Fruit fly (Drosophila melanogaster) Kc167 (cell line): ENCODE measurements around the gene CHKov1.

ENCODE experiments used
- Myc ChIP-seq: fragments of >200 bp; optimal IDR thresholded peaks from 2 replicates; lab custom pipeline; 2017; ENCODE audit warnings: missing external identifiers
- Sin3A ChIP-seq: fragments of >200 bp; optimal IDR thresholded peaks from 2 replicates; lab custom pipeline; 2018; ENCODE audit warnings: missing external identifiers
- h ChIP-seq: fragments of >200 bp; optimal IDR thresholded peaks from 3 replicates; lab custom pipeline; 2018; ENCODE audit warnings: missing external identifiers
- insv ChIP-seq: fragments of >200 bp; optimal IDR thresholded peaks from 3 replicates; lab custom pipeline; 2018; ENCODE audit warnings: missing external identifiers
- psq ChIP-seq: fragments of >200 bp; optimal IDR thresholded peaks from 2 replicates; lab custom pipeline; 2017; ENCODE audit warnings: missing external identifiers
- ttk ChIP-seq: sonication (Bioruptor generic); optimal IDR thresholded peaks from 2 replicates; lab custom pipeline; 2017; ENCODE audit warnings: missing external identifiers

The CHKov1 gene

DNA sequence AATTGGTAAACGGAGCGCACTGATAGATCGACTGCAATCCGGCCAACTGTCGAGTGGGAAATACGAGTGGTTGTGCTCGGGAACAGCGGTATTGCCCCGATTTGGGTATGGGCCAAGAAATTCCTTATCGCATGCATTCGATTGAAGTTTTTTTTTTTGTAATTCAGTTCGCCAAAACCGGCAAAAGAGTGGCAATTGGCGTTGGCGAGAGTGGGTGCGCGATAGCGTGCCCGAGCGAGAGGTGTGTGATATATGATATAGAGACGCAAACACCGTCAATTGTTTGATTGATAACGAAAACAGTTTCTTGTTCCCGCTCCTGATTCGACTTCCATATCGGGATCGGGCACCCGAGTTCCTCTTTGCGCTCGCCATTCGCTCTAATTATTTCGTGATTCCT is 15.3 kb downstream of the CHKov1 start, which contains the start of gene CG31087:
Gene CG31087 (minus strand): TSS at position 63 of the 400 bp plus-strand sequence.
- no peak for TF ChIP-seq Sin3A (lab: Kevin White, UChicago)
- TF ChIP-seq psq (lab: Kevin White, UChicago): no peak

DNA sequence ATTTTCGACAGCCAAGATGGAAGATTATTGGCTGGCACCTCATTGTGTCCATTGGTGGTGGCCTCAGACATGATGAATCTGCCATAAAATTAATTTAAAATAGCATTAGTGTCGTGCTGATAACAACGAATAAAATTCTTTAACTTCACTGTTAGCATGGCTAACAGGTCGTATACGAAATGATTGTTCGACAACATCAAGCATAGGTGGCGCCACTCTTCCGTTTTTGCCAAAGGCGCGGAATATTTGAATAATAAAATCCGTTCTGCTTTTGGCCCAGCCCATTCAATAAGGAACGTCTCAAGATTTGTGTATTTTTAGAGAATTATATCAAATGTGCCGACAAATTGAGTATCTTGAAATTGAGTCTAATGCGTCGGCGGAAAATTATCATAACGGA is 16.5 kb downstream of the CHKov1 start:
- TF ChIP-seq Sin3A (lab: Kevin White, UChicago): no peak
- no peak for TF ChIP-seq ttk
- TF ChIP-seq psq (lab: Kevin White, UChicago): no peak

DNA sequence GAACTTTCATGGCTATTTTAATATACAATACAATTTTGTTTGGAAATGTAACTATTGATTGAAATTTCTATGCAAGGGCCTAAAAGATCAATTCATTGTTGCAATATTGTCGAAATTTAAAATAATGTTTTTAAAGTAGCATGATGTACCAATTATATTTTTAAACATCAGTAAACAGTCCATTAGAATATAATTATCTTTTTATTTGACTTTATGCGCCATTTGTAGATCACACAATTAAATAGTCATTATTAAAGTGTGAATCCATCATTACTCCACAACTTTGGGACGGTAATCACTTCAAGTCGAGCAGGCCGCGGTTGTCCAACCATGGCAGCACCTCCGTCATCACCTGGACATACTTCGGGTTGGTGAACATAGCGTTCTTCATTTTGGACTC is 18.3 kb downstream of the CHKov1 start, which contains the start of gene CG31099:
Gene CG31099 (minus strand): TSS at position 101 of the 400 bp plus-strand sequence.
- no peak for TF ChIP-seq insv (lab: Kevin White, UChicago)
- no peak for TF ChIP-seq Myc (lab: Kevin White, UChicago)
- no peak for TF ChIP-seq Sin3A (lab: Kevin White, UChicago)
- TF ChIP-seq psq (lab: Kevin White, UChicago): no peak
- no peak for TF ChIP-seq ttk
- no peak for TF ChIP-seq h (lab: Kevin White, UChicago)

DNA sequence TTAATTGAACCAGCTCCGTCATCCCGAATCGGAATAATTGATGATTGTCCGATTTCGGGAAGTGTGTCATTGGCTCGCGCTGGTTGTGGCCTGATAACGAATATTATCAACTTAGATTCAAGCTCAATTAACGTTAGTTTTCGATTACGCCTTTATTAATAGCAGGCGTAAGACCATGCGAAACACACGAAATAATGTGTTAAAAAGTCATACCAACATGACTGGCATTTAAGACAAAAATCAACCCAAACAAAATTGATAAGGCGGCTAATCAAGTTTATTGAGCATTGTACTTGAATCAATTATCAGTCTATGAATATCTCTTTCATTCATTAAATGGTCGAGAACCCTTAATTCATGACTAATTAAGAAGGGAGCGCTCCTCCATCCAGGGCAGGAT is 19.9 kb downstream of the CHKov1 start:
- TF ChIP-seq ttk (no peak), psq (lab: Kevin White, UChicago) (no peak), h (lab: Kevin White, UChicago) (no peak), Myc (lab: Kevin White, UChicago) (no peak), insv (lab: Kevin White, UChicago) (no peak), Sin3A (lab: Kevin White, UChicago) (no peak)

DNA sequence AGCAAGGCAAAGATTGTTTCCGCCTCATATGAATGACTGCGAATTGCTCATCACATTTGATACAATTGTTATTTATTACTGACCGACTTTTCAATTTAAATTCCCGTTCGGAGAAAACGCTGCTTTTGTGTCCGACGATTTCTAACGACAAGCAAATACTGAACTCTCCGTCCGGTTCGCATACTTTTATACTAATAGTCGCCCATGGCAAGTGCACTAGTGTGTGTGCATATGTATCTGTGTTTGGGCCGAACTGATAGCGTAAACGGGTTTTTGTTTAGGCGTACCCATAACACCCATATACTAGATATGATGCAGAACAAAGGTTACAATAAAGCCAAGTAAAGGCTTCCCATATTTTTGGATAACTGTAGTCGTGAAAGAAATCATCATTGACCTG is 20.9 kb downstream of the CHKov1 start, which contains the start of gene CG10550:
Gene CG10550 (minus strand): TSS at position 164 of the 400 bp plus-strand sequence.
- TF ChIP-seq h (lab: Kevin White, UChicago) (no peak), ttk (no peak), Myc (lab: Kevin White, UChicago) (no peak), psq (lab: Kevin White, UChicago) (no peak), Sin3A (lab: Kevin White, UChicago) (no peak), insv (lab: Kevin White, UChicago) (no peak)

DNA sequence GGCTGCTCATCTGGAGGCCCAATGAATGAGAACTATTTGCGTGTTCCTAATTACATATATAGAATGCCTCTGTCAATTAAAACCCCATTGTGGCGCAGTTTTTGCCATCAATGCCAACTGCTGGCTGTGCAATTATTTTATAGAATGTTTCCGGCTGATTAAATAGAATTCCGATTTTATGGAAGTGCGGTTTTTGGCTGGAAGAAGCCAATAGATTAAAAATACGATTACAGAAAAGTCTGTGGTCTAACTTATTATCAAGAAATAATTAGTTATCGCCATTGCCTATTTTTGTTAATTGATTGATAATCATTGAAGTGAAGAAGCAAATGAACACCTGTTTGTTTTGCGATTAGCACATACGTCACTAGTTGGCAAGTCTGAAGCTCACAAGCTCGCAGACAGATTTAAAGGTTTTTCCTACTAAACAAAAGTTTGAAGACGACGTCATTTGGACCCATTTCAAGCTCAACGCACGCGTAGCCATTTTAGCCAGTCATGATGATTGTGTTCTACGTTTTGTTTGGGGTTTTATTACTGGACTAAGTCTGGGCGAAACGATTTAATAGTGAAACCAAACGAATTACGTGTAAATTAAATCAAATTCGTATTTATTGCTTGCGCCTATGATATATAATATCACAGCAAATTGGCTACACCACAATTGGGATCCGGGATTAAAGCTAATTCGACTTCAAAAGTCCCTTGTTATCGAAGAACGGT is 23.1 kb downstream of the CHKov1 start:
- TF ChIP-seq insv (lab: Kevin White, UChicago) (no peak), Myc (lab: Kevin White, UChicago) (no peak), psq (lab: Kevin White, UChicago) (no peak), ttk (no peak), Sin3A (lab: Kevin White, UChicago) (no peak), h (lab: Kevin White, UChicago) (no peak)

DNA sequence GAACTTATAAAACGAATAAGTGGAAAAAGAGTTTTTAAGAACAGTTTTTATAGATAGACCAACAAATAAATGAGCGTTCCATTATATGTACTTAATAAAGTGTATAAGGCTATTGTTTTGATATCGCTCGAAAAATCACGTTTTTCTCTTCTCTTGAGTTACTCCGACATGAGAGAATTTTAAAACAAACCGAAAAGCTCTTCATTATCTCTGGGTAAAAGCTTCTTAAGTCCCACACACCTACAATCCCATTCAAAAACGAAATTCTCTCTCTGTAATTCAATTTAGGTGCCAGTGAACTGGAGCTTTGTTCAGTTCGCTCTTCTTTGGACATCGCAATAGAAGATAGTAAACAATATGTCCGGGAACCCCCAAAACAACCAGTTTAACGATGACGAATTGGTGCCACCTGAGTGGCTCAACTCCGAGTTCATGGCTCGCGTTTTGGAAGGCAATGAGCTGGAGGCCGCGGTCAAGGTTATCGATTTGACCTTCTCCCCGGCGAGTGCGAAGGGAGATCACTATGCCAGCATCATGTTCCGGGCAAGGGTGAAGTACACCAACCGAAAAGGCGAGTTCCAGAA is 25.2 kb downstream of the CHKov1 start, which contains the start of gene CG31436:
Gene CG31436 (plus strand): TSS at position 281 of the 584 bp plus-strand sequence.
- no peak for TF ChIP-seq Sin3A (lab: Kevin White, UChicago)
- TF ChIP-seq h (lab: Kevin White, UChicago): no peak
- TF ChIP-seq psq (lab: Kevin White, UChicago): no peak
- no peak for TF ChIP-seq ttk
- no peak for TF ChIP-seq Myc (lab: Kevin White, UChicago)
- TF ChIP-seq insv (lab: Kevin White, UChicago): no peak

DNA sequence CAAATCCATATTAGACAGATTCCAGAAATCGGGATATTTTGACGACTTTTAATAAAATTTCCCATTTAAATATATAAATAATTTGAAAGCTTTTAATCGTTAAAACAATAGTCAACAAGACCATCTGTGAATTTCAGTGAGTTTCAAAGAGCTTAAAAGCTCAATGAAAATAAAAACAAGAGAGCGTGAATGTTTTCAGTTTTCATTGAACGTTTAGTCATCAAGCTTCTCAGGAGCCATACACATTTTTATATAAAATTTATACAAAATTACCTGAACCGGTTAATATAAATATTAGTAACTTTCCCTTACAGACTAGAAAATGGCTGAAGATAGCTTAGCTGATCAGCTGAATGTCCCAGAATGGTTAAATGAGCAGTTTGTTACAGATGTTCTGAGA is 26.9 kb downstream of the CHKov1 start, which contains the start of gene CG31370:
Gene CG31370 (plus strand): TSS at position 226 of the 400 bp plus-strand sequence.
- TF ChIP-seq insv (lab: Kevin White, UChicago) (no peak), Myc (lab: Kevin White, UChicago) (no peak), psq (lab: Kevin White, UChicago) (no peak), Sin3A (lab: Kevin White, UChicago) (no peak), ttk (no peak), h (lab: Kevin White, UChicago) (no peak)

DNA sequence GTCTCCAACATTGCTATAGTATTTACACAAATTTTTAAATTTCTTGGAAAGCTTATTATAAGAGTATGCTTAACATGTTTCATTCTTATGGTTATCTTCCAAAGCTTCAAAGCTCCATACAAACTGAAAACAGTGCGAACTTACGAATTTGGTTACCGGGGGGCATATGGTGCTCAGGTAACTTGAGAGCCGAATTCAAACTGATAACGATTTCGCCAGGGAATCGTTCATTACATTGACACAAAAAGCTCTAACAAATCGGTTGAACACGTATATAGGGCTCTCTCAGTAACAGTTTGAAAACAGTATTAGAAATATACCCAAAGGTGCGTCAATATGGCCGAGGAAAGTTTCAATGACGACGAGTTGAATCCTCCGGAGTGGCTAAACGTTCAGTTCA is 28.5 kb downstream of the CHKov1 start, which contains the start of gene CG13659:
Gene CG13659 (plus strand): TSS at position 317 of the 400 bp plus-strand sequence.
- no peak for TF ChIP-seq ttk
- TF ChIP-seq Myc (lab: Kevin White, UChicago): no peak
- no peak for TF ChIP-seq h (lab: Kevin White, UChicago)
- TF ChIP-seq Sin3A (lab: Kevin White, UChicago): no peak
- TF ChIP-seq psq (lab: Kevin White, UChicago): no peak
- no peak for TF ChIP-seq insv (lab: Kevin White, UChicago)

DNA sequence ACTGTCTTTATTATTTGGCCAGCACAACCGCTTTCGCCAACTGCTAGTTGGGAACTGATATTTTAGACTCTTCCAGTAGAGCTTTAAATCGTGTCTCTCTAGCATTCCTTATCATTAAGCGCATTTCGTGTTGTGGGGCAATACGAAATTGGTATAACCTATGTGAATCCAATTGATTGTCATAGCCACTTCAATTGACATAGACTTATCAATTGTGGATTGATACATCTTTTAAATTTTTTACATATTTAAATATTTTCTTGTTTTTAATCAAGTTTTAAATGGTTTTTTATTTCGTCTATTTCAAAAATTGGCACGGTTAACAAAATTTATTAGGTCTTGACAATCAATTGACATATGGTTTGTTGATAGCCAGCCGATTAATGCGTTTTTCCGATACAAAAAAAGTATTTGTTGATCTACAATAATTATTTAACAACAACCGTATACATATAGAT is 29.6 kb downstream of the CHKov1 start, which contains the start of gene CG31288:
Gene CG31288 (minus strand): TSS at position 51 of the 458 bp plus-strand sequence.
- TF ChIP-seq insv (lab: Kevin White, UChicago) (no peak), h (lab: Kevin White, UChicago) (no peak), psq (lab: Kevin White, UChicago) (no peak)

DNA sequence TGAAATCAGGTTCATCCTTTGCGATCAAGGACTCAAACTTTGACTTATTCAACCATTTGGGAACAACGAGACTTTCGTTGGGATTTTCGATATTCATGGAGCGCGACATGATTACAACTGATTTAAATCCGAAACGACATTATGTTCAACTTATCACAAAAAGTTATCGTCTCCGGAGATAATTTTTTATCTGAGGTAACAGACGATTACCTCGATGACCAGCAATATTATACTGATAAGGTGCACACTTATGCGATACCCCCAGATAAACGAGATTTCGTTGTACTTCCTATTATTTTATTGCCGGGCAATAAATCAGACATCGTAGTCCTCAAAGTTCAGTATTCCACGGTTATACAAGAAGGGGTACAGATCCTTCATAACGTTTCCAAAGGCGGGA is 31.4 kb downstream of the CHKov1 start, which contains the start of gene CG31097:
Gene CG31097 (minus strand): TSS at position 101 of the 400 bp plus-strand sequence.
- TF ChIP-seq h (lab: Kevin White, UChicago) (no peak), psq (lab: Kevin White, UChicago) (no peak), ttk (no peak), Myc (lab: Kevin White, UChicago) (no peak), insv (lab: Kevin White, UChicago) (no peak), Sin3A (lab: Kevin White, UChicago) (no peak)
